Worm (Caenorhabditis elegans) whole organism, late embryonic: Measurements from ENCODE around the gene sop-2.

Source experiments
- F13H6.1 ChIP-seq: sonication (generic microtip); optimal IDR thresholded peaks from 2 replicates; lab custom pipeline; 2016; ENCODE audit warnings: missing genetic modification characterization, missing compliant biosample characterization
- Y22D7AL.16 ChIP-seq: sonication (generic microtip); optimal IDR thresholded peaks from 2 replicates; lab custom pipeline; 2016; ENCODE audit warnings: missing genetic modification characterization, missing compliant biosample characterization
- ama-1 ChIP-seq: fragments of 150-350 bp; optimal IDR thresholded peaks from 2 replicates; lab custom pipeline; 2014
- ceh-18 ChIP-seq: sonication (generic microtip); optimal IDR thresholded peaks from 2 replicates; lab custom pipeline; 2016; ENCODE audit warnings: missing genetic modification characterization, missing compliant biosample characterization
- ceh-22 ChIP-seq: sonication (generic microtip); optimal IDR thresholded peaks from 2 replicates; lab custom pipeline; 2017; ENCODE audit warnings: missing biosample characterization, missing genetic modification characterization
- ceh-34 ChIP-seq: sonication (generic microtip); optimal IDR thresholded peaks from 2 replicates; lab custom pipeline; 2016; ENCODE audit warnings: mild to moderate bottlenecking, missing genetic modification characterization, missing compliant biosample characterization
- ceh-45 ChIP-seq: fragments of 200-800 bp; sonication (Bioruptor generic); IDR thresholded peaks from 2 replicates; pipeline ENCODE4 v1.3.6; 2022; ENCODE audit warnings: missing genetic modification reagents, missing genetic modification characterization, missing compliant biosample characterization
- ceh-48 ChIP-seq: sonication (generic microtip); optimal IDR thresholded peaks from 2 replicates; lab custom pipeline; 2016; ENCODE audit warnings: missing genetic modification characterization, inconsistent platforms, missing compliant biosample characterization
- ceh-6 ChIP-seq: fragments of 200-800 bp; sonication (Bioruptor generic); optimal IDR thresholded peaks from 2 replicates; lab custom pipeline; 2018; ENCODE audit warnings: mild to moderate bottlenecking, missing genetic modification characterization, missing compliant biosample characterization
- dmd-4 ChIP-seq: sonication (generic microtip); optimal IDR thresholded peaks from 2 replicates; lab custom pipeline; 2016; ENCODE audit warnings: borderline replicate concordance, missing genetic modification characterization, missing compliant biosample characterization
- dve-1 ChIP-seq: sonication (generic microtip); optimal IDR thresholded peaks from 2 replicates; lab custom pipeline; 2017; ENCODE audit warnings: antibody characterized with exemption, mild to moderate bottlenecking, missing genetic modification characterization, missing compliant biosample characterization
- elt-4 ChIP-seq: sonication (generic microtip); optimal IDR thresholded peaks from 2 replicates; lab custom pipeline; 2016; ENCODE audit warnings: missing genetic modification characterization, missing compliant biosample characterization
- ets-4 ChIP-seq: sonication (generic microtip); optimal IDR thresholded peaks from 2 replicates; lab custom pipeline; 2016; ENCODE audit warnings: missing genetic modification characterization, missing compliant biosample characterization
- fax-1 ChIP-seq: sonication (generic microtip); optimal IDR thresholded peaks from 2 replicates; lab custom pipeline; 2016; ENCODE audit warnings: missing genotype, missing genetic modification characterization, missing compliant biosample characterization
- fkh-10 ChIP-seq: fragments of 150-350 bp; optimal IDR thresholded peaks from 2 replicates; lab custom pipeline; 2014; ENCODE audit warnings: missing biosample characterization, missing genetic modification reagents, missing genetic modification characterization
- fkh-6 ChIP-seq: sonication (generic microtip); optimal IDR thresholded peaks from 2 replicates; lab custom pipeline; 2016; ENCODE audit warnings: missing genetic modification characterization, missing compliant biosample characterization
- hlh-13 ChIP-seq: fragments of 200-800 bp; sonication (Bioruptor generic); optimal IDR thresholded peaks from 2 replicates; lab custom pipeline; 2018; ENCODE audit warnings: mild to moderate bottlenecking, missing genetic modification characterization, missing compliant biosample characterization
- hlh-30 ChIP-seq: sonication (generic microtip); optimal IDR thresholded peaks from 2 replicates; lab custom pipeline; 2017; ENCODE audit warnings: antibody characterized with exemption, missing genetic modification characterization, missing compliant biosample characterization; ENCODE audit not compliant: insufficient read depth
- hlh-8 ChIP-seq: sonication (generic microtip); optimal IDR thresholded peaks from 2 replicates; lab custom pipeline; 2016; ENCODE audit warnings: missing genotype, missing genetic modification characterization, missing compliant biosample characterization
- lim-6 ChIP-seq: sonication (generic microtip); optimal IDR thresholded peaks from 2 replicates; lab custom pipeline; 2016; ENCODE audit warnings: missing genetic modification characterization, missing compliant biosample characterization
- nfya-1 ChIP-seq: sonication (generic microtip); optimal IDR thresholded peaks from 2 replicates; lab custom pipeline; 2017; ENCODE audit warnings: missing genetic modification characterization, mild to moderate bottlenecking, missing compliant biosample characterization, antibody characterized with exemption, moderate library complexity
- pag-3 ChIP-seq: sonication (generic microtip); optimal IDR thresholded peaks from 2 replicates; lab custom pipeline; 2016; ENCODE audit warnings: missing compliant biosample characterization, missing genetic modification characterization, borderline replicate concordance
- pha-4 ChIP-seq: fragments of 150-350 bp; optimal IDR thresholded peaks from 2 replicates; lab custom pipeline; 2018; ENCODE audit warnings: missing biosample characterization, missing genetic modification reagents, missing genetic modification characterization
- pros-1 ChIP-seq: fragments of 150-350 bp; optimal IDR thresholded peaks from 2 replicates; lab custom pipeline; 2014; ENCODE audit warnings: missing biosample characterization, missing genetic modification reagents, missing genetic modification characterization
- ref-2 ChIP-seq: sonication (generic microtip); optimal IDR thresholded peaks from 2 replicates; lab custom pipeline; 2016; ENCODE audit warnings: missing genetic modification characterization, missing compliant biosample characterization
- rnt-1 ChIP-seq: sonication (generic microtip); optimal IDR thresholded peaks from 2 replicates; lab custom pipeline; 2016; ENCODE audit warnings: missing genetic modification characterization, missing compliant biosample characterization
- sdc-2 ChIP-seq: sonication (generic microtip); optimal IDR thresholded peaks from 2 replicates; lab custom pipeline; 2016; ENCODE audit warnings: missing genotype, missing genetic modification characterization, missing compliant biosample characterization
- sox-2 ChIP-seq: fragments of 200-800 bp; sonication (Bioruptor generic); IDR thresholded peaks from 2 replicates; pipeline ENCODE4 v1.3.6; 2022; ENCODE audit warnings: missing genetic modification reagents, missing genetic modification characterization, missing compliant biosample characterization
- syd-9 ChIP-seq: sonication (generic microtip); optimal IDR thresholded peaks from 2 replicates; lab custom pipeline; 2016; ENCODE audit warnings: mild to moderate bottlenecking, missing genetic modification characterization, moderate library complexity, missing compliant biosample characterization
- unc-3 ChIP-seq, 2 experiments: fragments of 200-800 bp in 1 of 2; sonication (Bioruptor generic) in 1 of 2; sonication (generic microtip) in 1 of 2; conservative IDR thresholded peaks in 1 of 2; optimal IDR thresholded peaks in 1 of 2; 2 replicates each; pipeline versions ENCODE4 v1.3.6 to Lab custom; 2016 to 2022; ENCODE audit warnings: missing compliant biosample characterization in 2 of 2, missing genetic modification characterization in 2 of 2, missing genetic modification reagents in 1 of 2
- unc-86 ChIP-seq: sonication (generic microtip); optimal IDR thresholded peaks from 2 replicates; lab custom pipeline; 2016; ENCODE audit warnings: missing genetic modification characterization, missing compliant biosample characterization
- ztf-16 ChIP-seq: sonication (generic microtip); optimal IDR thresholded peaks from 2 replicates; lab custom pipeline; 2017; ENCODE audit warnings: missing genetic modification characterization, missing compliant biosample characterization

The sop-2 gene

DNA sequence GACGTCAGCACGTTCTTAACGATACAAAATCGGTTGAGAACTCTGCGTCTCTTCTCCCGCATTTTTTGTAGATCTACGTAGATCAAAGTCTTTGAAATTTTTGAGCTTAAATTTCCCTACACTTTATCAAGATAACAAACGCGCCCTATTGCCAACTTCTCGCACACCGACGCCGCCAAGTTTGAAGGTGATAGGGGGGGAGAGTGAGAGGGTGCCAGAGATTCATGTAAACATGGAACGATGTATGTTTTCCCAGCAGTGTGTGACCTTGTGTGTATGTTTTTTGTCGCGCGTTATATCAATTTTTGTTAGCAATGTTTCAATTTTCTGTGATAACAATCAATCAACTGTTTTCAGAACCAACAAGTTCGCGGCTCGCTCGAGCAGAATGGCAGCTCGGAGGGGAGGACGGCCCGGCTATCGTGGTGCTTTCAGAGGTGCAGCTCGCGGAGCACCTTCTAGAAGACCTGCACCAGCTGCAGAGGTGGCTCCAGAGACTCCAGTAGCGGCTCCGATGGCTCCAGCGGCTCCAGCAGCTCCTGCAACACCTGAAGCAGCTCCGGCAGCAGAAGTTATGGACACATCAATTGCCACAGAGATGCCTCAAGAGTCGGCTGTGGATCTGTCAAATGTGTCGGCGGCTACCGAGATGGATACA, 2.0 kb downstream of the sop-2 start:
- TF ChIP-seq fax-1 (tag; lab: Kevin White, UChicago) (no peak), rnt-1 (tag; lab: Kevin White, UChicago) (no peak), sox-2 (GFP tag; lab: Robert Waterston, UW) (no peak), nfya-1 (tag; lab: Kevin White, UChicago) (no peak)

DNA sequence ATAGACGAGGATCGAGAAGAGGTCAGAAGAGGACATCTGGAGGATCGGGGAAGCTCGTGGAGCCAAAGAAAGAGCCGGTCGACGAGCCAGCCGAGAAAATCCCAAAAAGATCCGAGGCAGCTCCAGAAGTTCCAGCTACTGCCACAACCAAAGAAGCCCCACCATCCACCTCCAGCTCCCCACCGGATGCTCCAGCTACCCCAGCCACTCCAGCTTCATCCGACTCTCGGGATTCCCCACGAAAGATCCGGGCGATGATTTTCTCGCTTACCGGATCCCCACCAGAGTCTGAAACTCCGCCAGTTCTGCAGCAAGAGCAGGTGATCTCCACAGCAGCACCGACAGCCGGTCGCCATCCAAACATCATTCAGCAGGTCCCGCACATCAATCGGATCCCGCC, 3.2 kb downstream of the sop-2 start:
- no peak for TF ChIP-seq unc-3 (GFP tag; conservative IDR thresholded peaks at IDR 0.05; lab: Robert Waterston, UW)
- TF ChIP-seq unc-3 (tag; optimal IDR thresholded peaks at IDR 0.05; lab: Kevin White, UChicago) = no peak
- no peak for TF ChIP-seq ztf-16 (tag; lab: Kevin White, UChicago)
- TF ChIP-seq ama-1 = no peak
- TF ChIP-seq ref-2 (tag; lab: Kevin White, UChicago) = no peak
- TF ChIP-seq ceh-45 = no peak
- no peak for TF ChIP-seq pha-4 (tag; lab: Kevin White, UChicago)
- no peak for TF ChIP-seq ceh-22 (tag; lab: Kevin White, UChicago)
- no peak for TF ChIP-seq ceh-48 (tag; lab: Kevin White, UChicago)
- no peak for TF ChIP-seq unc-86 (tag; lab: Kevin White, UChicago)
- no peak for TF ChIP-seq ceh-6
- no peak for TF ChIP-seq fkh-10 (GFP tag; lab: Kevin White, UChicago)
- no peak for TF ChIP-seq ceh-34
- no peak for TF ChIP-seq ets-4 (tag; lab: Kevin White, UChicago)
- no peak for TF ChIP-seq pag-3
- no peak for TF ChIP-seq elt-4 (tag; lab: Kevin White, UChicago)
- no peak for TF ChIP-seq hlh-8
- no peak for TF ChIP-seq hlh-30
- no peak for TF ChIP-seq F13H6.1 (tag; lab: Kevin White, UChicago)
- no peak for TF ChIP-seq syd-9 (tag; lab: Kevin White, UChicago)
- TF ChIP-seq sdc-2 (tag; lab: Kevin White, UChicago) = no peak

DNA sequence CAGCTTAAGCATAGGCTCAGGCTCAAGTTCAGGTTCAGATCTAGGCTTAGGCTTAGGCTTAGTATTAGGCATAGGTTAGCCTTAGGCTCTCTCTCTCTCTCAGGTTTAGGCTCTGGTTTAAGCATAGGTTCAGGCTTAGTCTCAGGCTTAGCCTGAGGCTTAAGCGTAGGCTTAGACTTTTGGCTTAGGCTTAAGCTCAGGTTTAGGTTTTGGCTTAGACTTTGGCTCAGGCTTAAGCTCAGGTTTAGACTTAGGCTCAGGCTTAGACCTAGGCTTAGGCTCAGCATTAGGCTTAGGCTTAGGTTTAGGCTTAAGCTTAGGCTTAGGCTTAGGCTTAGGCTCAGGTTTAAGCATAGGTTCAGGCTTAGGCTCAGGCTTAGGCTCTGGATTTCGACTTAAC, 4.0 kb downstream of the sop-2 start:
- TF ChIP-seq dve-1 (tag; lab: Kevin White, UChicago) = peak; percentile 65
- no peak for TF ChIP-seq ceh-18 (tag; lab: Kevin White, UChicago)
- no peak for TF ChIP-seq hlh-13 (GFP tag; lab: Kevin White, UChicago)
- TF ChIP-seq pros-1 (tag; lab: Kevin White, UChicago) = no peak
- TF ChIP-seq Y22D7AL.16 (tag; lab: Kevin White, UChicago) = no peak
- TF ChIP-seq lim-6 (tag; lab: Kevin White, UChicago) = no peak
- no peak for TF ChIP-seq dmd-4 (tag; lab: Kevin White, UChicago)
- TF ChIP-seq fkh-6 = no peak

DNA sequence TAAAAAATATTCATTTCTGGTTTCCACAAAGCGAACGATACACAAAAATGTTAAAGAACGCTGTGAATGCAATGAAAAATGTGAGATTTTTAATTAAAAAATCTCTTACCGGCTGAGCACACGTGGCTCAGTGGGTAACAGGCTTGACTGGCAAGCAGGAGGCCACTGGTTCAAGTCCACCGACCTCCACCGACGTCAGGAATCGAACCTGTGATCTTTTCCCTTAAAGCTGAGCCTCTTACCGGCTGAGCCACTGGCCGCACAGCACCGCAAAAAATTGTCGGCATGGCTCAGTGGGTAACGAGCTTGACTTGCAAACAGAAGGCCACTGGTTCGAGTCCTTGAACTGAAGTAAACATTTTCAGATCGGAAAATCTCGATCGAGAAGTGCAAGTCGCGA, 5.0 kb downstream of the sop-2 start, which contains the start of gene C44C11.6:
TSS of gene C44C11.6 (plus strand) at position 23 of the 400 bp plus-strand sequence.
- TF ChIP-seq dve-1 (tag; lab: Kevin White, UChicago) (no peak), hlh-8 (no peak)
- TF ChIP-seq, all 69 proteins: peak for 0

DNA sequence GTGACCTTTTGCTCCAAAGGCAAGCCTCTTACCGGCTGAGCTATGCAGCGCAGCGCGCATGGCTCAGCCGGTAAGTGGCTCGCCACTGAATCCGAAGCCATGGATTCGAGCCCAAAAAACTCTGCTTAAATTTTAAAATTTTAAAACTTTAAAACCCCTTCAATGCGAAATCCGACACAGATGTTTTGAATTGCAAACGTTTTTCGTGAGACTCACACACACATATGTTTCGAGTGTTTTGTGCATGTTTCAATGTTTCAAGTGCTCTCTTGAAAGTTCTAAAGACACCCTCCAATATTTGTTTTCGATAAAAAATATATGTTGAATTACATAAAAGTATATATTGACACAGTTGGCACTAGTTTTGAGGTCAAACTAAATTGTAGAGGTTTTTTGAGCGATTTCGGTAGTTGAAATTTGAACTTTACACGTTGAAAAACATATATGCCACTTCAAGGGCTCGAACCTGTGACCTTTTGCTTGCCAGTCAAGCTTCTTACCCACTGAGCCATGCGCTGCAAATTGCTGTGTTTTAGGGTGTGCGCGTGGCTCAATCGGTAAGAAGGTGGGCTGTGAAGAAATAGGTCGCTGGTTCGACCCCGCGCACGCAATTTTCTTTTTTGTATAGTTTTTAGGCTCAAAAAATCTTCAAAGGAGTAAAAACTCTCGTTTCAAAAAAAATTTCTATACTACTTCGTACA, 6.7 kb downstream of the sop-2 start:
- no peak for TF ChIP-seq dmd-4 (tag; lab: Kevin White, UChicago)
